Worm (Caenorhabditis elegans) whole organism, L4/young adult: ENCODE data around the gene F01D5.5.

Experiments
- W03F9.2 ChIP-seq: fragments of 150-350 bp; optimal IDR thresholded peaks from 2 replicates; lab custom pipeline; 2014; ENCODE audit warnings: missing biosample characterization, missing genetic modification characterization
- dao-5 ChIP-seq: sonication (generic microtip); optimal IDR thresholded peaks from 2 replicates; lab custom pipeline; 2016; ENCODE audit warnings: missing genotype, missing genetic modification characterization, moderate library complexity, missing compliant biosample characterization
- him-1 ChIP-seq: sonication (generic microtip); optimal IDR thresholded peaks from 2 replicates; lab custom pipeline; 2016; ENCODE audit warnings: missing genotype, missing genetic modification reagents, missing genetic modification characterization, missing compliant biosample characterization

DNA sequence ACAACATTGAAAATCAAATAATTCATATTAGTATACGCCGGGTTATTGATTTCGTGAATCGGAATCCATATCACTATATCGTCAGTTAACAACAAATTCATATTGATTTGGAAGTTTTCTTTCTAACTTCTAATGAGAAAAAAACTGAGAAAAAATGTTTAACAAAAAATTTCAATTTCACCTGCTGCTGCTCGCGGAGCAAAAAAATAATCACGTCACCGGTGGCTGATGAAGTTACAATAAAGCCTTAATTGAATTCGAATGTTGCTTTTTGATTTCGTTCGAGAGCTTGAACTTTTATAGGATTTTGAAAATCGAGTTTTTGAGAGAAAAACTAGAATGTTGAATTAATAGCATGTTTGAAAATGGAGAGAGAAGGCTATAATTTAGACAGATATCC is 33.1 kb downstream of the F01D5.5 start, which contains the start of gene sre-43:
- no peak for TF ChIP-seq W03F9.2 (tag; lab: Kevin White, UChicago)
- no peak for TF ChIP-seq dao-5
- TF ChIP-seq him-1 (tag; lab: Kevin White, UChicago), result no peak
